Worm (Caenorhabditis elegans): ENCODE results near the gene F41G3.21.

DNA sequence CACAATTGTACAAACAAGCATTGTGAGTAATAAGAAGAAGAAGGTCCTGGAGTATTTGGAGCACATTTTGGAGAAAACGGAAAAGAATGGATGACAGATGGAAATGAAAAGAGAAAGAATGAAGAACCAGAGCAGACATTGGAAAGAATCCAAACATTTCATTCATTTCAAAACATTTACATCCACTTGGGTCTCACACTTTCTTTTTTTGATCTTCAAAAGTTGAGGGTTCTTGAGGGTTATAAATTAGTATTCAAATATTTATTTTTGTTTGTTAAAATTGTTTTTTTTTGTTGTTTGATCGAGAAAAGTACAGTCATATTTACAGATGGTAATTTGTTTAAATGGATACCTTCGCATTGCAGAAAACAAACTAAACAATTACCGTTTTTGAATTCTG lies 19.0 kb downstream of the F41G3.21 start, which contains the start of gene T14B4.9:
- no peak for TF ChIP-seq nhr-76 (tag; optimal IDR thresholded peaks at IDR 0.05)
- no peak for TF ChIP-seq mep-1 (tag; optimal IDR thresholded peaks at IDR 0.05)
- no peak for TF ChIP-seq nhr-237 (tag; optimal IDR thresholded peaks at IDR 0.05)
- no peak for TF ChIP-seq ztf-11 (tag; optimal IDR thresholded peaks at IDR 0.05)
- TF ChIP-seq pha-4 (tag; optimal IDR thresholded peaks at IDR 0.05): no peak
- TF ChIP-seq unc-39 (tag; optimal IDR thresholded peaks at IDR 0.05): no peak
